Worm (Caenorhabditis elegans) whole organism, L1 larva: ENCODE data around the gene B0464.6.

Experiments
- blmp-1 ChIP-seq: fragments of 150-350 bp; optimal IDR thresholded peaks from 2 replicates; lab custom pipeline; 2014; ENCODE audit warnings: missing biosample characterization, missing genetic modification characterization
- ceh-82 ChIP-seq, 3 experiments: fragments of 150-350 bp in 1 of 3; sonication (generic microtip) in 2 of 3; optimal IDR thresholded peaks; 2 replicates each; lab custom pipeline; 2014 to 2017; ENCODE audit warnings: missing biosample characterization in 3 of 3, missing genetic modification characterization in 3 of 3
- ceh-90 ChIP-seq: sonication (generic microtip); optimal IDR thresholded peaks from 2 replicates; lab custom pipeline; 2016; ENCODE audit warnings: missing genetic modification characterization, missing compliant biosample characterization
- ces-1 ChIP-seq: fragments of 150-350 bp; optimal IDR thresholded peaks from 2 replicates; lab custom pipeline; 2014; ENCODE audit warnings: missing biosample characterization, missing genetic modification reagents, missing genetic modification characterization
- elt-3 ChIP-seq, 6 experiments: fragments of 150-350 bp in 1 of 6; sonication (generic microtip); optimal IDR thresholded peaks; 2 replicates each; lab custom pipeline; 2017 to 2018; ENCODE audit warnings: missing biosample characterization in 6 of 6, missing genetic modification characterization in 6 of 6, inconsistent platforms in 1 of 6
- isw-1 ChIP-seq: fragments of 200-800 bp; sonication (Bioruptor generic); IDR thresholded peaks from 2 replicates; pipeline ENCODE4 v1.3.6; 2022; ENCODE audit warnings: missing genetic modification characterization, missing compliant biosample characterization
- lin-39 ChIP-seq: fragments of 150-350 bp; optimal IDR thresholded peaks from 2 replicates; lab custom pipeline; 2014; ENCODE audit warnings: missing biosample characterization, missing genetic modification reagents, missing genetic modification characterization
- lir-3 ChIP-seq: sonication (generic microtip); optimal IDR thresholded peaks from 2 replicates; lab custom pipeline; 2016; ENCODE audit warnings: mild to moderate bottlenecking, missing genetic modification characterization, moderate library complexity, missing compliant biosample characterization; ENCODE audit not compliant: poor library complexity
- mab-9 ChIP-seq: fragments of 200-800 bp; sonication (Bioruptor generic); IDR thresholded peaks from 2 replicates; pipeline ENCODE4 v1.3.6; 2022; ENCODE audit warnings: missing genetic modification reagents, missing genetic modification characterization, missing compliant biosample characterization
- snu-23 ChIP-seq: sonication (generic microtip); optimal IDR thresholded peaks from 2 replicates; lab custom pipeline; 2016; ENCODE audit warnings: missing genetic modification characterization, missing compliant biosample characterization
- sox-4 ChIP-seq: sonication (generic microtip); optimal IDR thresholded peaks from 2 replicates; lab custom pipeline; 2016; ENCODE audit warnings: missing genetic modification characterization, missing compliant biosample characterization
- unc-86 ChIP-seq: sonication (generic microtip); optimal IDR thresholded peaks from 2 replicates; lab custom pipeline; 2016; ENCODE audit warnings: missing genetic modification characterization, missing compliant biosample characterization
- zag-1 ChIP-seq: fragments of 150-350 bp; optimal IDR thresholded peaks from 2 replicates; lab custom pipeline; 2014; ENCODE audit warnings: missing biosample characterization, missing genetic modification characterization

DNA sequence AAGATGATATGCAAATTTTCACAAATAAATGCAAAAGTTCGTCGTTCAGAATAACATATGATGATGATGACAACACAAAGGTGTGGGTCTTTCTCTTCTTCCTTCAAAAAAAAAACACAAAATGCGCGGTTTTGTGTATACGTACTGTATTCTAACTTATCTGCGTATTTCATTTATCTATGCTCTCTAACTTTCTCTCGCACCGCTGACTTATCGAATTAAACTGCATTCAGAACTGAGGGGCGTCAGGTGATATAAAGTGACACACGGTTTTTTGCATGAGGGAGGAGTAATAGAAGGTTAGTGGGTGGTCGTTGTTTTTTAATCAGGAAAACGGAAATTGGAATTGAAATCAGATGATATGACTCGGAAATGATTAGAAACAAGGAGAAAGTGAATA is 34.5 kb upstream of the B0464.6 start, which contains the start of gene sod-4:
- TF ChIP-seq mab-9 (no peak), zag-1 (no peak), ces-1 (GFP tag; lab: Kevin White, UChicago) (no peak), blmp-1 (tag; lab: Kevin White, UChicago) (peak; percentile 84), isw-1 (GFP tag; lab: Robert Waterston, UW) (no peak), ceh-82 (tag; optimal IDR thresholded peaks at IDR 0.05; lab: Kevin White, UChicago) (no peak), elt-3 (tag; optimal IDR thresholded peaks at IDR 0.05; lab: Kevin White, UChicago) (peak in 2 of 6 experiments; percentile 33 to 90), lin-39 (tag; lab: Kevin White, UChicago) (no peak), ceh-90 (tag; lab: Kevin White, UChicago) (no peak), lir-3 (peak; percentile 6), snu-23 (GFP tag; lab: Kevin White, UChicago) (peak; percentile 71), unc-86 (tag; lab: Kevin White, UChicago) (no peak), sox-4 (tag; lab: Kevin White, UChicago) (no peak)
